Fruit fly (Drosophila melanogaster): ENCODE results near the gene Pak.

DNA sequence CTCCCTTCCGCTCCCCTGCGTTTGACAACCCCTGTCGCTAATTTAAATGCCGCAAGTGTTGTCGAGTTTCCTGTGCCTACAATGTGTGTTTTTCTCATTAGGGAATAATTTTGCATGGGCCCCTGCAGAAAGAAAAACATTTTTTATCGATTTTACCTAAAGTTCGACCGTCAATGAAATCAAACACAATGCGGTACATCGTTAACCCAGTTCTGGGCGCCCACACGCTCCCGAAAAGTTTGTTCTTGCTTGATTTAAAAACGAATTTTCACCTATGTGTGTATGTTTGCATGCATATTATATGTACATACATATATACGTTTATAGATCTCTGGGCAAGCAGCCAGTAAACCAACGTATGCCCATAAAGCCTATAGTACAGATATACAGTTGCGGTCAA lies 1.7 kb downstream of the Pak start:
- TF ChIP-seq CG8478 (optimal IDR thresholded peaks at IDR 0.05) (no peak), CTCF (optimal IDR thresholded peaks at IDR 0.05) (no peak)

All from S2 (cell line).